Fruit fly (Drosophila melanogaster) whole organism: ENCODE results near the gene siz.

Source experiments
- CG8478 ChIP-seq: fragments of >200 bp; optimal IDR thresholded peaks from 2 replicates; lab custom pipeline; 2018; ENCODE audit warnings: inconsistent platforms
- Dll ChIP-seq: fragments of >200 bp; optimal IDR thresholded peaks from 2 replicates; lab custom pipeline; 2017
- EcR ChIP-seq, 2 experiments: fragments of >200 bp; optimal IDR thresholded peaks; 2 replicates each; lab custom pipeline; 2017; ENCODE audit warnings: missing biosample characterization in 2 of 2, missing genetic modification characterization in 2 of 2, missing genetic modification reagents in 2 of 2
- pan ChIP-seq: fragments of >200 bp; optimal IDR thresholded peaks from 2 replicates; lab custom pipeline; 2017
- psq ChIP-seq: fragments of >200 bp; optimal IDR thresholded peaks from 2 replicates; lab custom pipeline; 2017
- usp ChIP-seq: fragments of >200 bp; optimal IDR thresholded peaks from 2 replicates; lab custom pipeline; 2017; ENCODE audit warnings: missing biosample characterization, missing genetic modification characterization, mixed read lengths

siz gene

DNA sequence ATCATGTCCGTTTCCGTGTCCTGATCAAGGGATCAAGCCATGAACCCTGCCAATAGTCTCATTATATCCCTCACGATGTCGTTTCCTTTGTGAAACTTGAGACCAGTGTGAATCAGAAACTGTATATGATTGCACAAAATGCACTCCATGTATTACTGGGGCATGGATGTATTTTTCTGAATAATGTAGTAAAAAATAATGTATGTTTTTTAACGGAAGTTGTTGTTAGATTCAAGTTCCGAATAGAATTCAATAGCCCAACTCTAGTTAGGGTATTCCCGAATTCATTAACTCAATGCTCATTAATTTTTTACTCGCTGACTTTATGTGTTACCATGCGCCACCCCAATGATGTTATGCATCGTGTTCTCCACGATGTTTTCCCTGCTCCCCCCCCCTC is 10.4 kb downstream of the siz start:
- no peak for TF ChIP-seq CG8478 (lab: Kevin White, UChicago)
- no peak for TF ChIP-seq Dll (lab: Kevin White, UChicago)
- TF ChIP-seq usp (GFP tag; lab: Kevin White, UChicago) = no peak
- no peak for TF ChIP-seq psq (lab: Kevin White, UChicago)

DNA sequence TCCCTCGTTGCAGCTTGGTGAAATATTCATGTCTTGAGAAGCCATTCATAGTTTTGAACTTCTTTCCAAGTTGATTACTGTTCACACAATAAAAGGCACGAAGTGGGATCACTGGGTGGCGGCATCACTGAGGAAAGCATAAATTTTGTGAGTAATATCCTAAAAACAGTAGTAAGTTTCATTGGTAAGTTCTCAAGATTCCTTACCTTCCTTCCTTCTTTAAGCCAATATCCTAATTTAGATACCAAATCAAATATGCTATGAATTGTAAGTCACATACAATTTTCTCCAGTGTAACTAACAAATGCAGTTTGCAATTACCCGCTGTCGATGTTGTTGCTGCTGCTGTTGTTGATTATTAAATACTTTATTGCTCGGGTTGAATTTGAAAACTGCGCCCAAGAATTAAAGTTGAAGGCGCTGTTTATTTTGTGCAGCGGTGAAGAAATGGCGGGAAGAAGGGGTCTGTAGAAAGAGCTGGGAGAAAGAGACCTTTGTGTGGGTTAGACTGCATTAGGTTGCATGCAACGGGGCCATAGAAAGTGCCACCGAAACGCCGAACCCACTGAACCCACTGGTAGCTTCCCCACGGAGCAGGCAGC is 11.9 kb downstream of the siz start:
- TF ChIP-seq CG8478 (lab: Kevin White, UChicago) (no peak), pan (lab: Kevin White, UChicago) (no peak), EcR (GFP tag; optimal IDR thresholded peaks at IDR 0.05; lab: Kevin White, UChicago) (no peak), usp (GFP tag; lab: Kevin White, UChicago) (no peak), Dll (lab: Kevin White, UChicago) (no peak), psq (lab: Kevin White, UChicago) (no peak)

DNA sequence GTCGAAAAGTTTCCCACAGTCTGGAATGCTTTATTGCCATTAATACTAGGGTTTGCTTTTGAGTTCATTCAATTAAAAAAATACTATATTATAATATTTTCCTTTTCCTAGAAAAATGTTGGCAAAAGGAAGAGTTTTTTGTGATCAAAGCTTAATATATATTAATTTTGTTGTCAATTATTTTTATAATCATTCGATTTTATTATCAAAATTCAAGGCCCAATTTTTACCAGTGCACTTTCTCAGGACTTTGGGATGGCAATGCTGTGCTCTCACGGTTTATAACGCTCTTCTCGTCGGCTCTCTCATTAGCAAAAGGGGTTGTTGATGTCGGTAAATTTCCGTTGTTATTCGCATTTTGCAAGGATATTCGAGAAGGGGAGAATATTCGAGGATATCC is 12.7 kb downstream of the siz start:
- no peak for TF ChIP-seq pan (lab: Kevin White, UChicago)
- TF ChIP-seq psq (lab: Kevin White, UChicago) = no peak
- no peak for TF ChIP-seq EcR (GFP tag; optimal IDR thresholded peaks at IDR 0.05; lab: Kevin White, UChicago)

DNA sequence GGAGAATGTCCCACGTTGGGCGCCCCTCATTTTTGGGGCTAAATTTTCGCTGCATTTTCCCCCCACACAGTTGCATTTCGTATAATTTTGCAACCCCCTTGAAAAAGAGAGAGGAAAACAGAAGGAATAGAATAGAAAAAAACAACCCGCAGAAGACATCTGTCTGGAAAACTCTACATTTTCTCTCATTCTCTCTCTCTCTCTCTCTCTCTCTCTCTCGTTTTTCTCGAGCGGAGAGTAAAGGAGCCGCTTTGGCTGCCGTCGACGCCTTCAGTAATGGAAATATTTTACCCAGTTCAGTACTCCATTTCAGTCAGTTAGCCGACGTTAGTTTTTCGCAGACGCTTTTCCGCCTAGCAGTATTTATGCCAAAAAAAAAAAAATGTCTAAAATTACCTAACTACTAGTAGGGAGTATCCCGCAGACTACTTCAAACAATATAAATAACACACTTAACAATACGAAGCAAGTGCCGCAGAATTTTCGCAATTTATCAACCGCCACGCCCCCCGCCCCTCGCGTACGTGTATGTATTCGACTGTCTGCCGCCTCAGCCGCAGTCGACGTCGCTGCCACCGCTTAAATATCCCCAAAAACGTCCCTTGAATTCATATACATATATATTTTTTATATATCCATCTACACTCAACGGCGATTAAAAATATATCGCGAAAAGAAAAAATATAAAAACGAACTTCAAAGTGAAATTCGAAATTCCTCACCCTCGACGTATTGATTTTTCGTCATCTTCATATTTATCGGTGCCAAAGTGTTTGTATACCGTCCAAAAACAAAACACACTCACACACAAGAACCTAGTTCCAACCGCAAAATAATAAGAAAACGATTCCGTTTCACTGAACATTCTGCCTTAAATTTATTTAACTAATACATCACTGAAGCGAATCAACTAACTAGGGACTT is 13.7 kb downstream of the siz start:
- TF ChIP-seq CG8478 (lab: Kevin White, UChicago) (no peak), pan (lab: Kevin White, UChicago) (no peak), psq (lab: Kevin White, UChicago) (no peak)

DNA sequence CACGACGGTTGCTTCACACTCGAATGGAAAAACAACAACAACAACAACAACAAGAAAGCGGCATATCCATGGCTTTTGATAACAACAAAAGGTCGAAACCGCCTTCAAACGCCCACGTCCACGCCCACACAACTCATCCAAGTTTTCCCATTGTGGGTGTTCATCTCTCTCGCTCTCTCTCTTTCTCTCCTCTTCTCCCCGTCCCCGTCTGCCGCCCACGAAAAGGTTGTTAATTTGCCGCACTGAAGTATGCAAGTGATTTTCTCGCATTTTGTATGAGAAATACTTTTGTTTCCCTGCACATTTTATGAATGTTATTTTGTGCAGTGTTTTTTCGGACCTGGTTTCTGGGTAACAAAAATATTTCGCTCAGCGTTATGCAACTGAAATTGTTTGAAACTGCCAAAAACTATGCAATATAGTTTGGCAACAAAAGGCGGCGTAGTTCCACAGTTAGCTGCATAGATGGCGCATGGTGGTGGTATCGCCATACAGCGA is 15.1 kb downstream of the siz start:
- TF ChIP-seq CG8478 (lab: Kevin White, UChicago) = no peak
- no peak for TF ChIP-seq usp (GFP tag; lab: Kevin White, UChicago)

DNA sequence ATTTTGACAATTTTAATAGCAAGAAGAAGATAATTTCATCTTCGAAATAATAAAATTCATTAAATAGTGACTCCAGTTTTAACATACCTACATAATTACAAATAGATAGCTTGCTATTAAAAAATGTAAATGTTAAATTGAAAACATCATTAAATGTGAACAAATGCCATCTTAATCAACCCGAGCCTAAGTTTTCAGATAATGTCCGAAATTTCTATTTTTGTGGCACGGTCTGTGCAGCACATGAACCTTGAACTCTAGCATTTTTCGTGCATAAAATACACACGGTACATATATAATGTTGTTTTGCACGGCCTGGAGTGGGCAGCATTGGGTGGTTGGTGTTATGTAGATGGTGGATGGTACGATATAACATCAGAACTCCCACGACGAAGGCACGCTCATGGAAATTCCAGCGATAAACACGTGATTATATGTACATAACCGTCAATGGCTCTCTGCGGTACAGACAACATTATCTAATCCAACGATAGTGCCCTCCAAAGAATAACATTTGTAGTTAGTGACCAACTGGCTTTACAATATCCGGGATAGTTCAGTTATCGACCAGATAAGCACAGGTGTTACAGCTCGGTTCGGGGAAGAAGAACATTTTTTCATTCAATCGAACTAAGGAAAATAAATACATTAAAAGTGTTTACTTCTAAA is 15.9 kb downstream of the siz start:
- TF ChIP-seq pan (lab: Kevin White, UChicago) (no peak), Dll (lab: Kevin White, UChicago) (no peak), usp (GFP tag; lab: Kevin White, UChicago) (no peak), psq (lab: Kevin White, UChicago) (no peak), CG8478 (lab: Kevin White, UChicago) (no peak), EcR (GFP tag; optimal IDR thresholded peaks at IDR 0.05; lab: Kevin White, UChicago) (no peak)

DNA sequence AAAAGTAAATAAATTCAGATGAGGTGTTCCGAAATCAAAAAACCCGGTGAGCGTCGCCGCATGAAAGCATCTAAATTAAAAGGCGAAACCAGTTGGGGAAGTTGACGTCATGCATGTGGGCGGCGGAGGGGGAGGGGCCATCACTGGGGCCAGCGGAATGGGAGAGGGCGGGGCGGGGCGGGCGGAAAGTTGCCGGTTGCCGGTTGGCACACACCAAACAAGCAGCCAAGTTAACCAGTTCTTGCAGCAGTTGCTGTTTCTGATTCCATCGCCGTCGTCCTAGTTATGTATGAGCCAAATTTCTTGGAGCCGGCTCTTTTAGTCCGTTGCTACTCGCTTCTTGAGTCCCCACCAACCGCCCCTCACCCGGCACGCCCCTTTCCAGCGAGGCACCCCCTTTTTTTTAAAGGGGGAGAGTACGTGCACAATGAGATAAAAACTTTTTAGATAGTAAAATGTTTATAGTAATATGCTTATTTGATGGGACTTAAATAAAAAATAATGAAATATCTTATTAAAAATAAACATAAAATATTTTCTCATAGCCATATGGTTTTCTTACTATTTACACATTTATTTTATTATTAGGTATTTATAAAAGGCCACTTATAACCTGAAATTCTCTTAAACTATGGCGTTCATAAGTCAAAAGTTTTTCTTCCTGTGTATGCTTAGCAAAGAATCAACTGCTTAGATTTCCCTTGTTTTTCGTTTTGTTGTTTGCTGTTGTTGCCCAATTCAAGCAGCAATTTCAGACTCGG is 18.0 kb downstream of the siz start:
- TF ChIP-seq pan (lab: Kevin White, UChicago) (no peak), psq (lab: Kevin White, UChicago) (no peak)

DNA sequence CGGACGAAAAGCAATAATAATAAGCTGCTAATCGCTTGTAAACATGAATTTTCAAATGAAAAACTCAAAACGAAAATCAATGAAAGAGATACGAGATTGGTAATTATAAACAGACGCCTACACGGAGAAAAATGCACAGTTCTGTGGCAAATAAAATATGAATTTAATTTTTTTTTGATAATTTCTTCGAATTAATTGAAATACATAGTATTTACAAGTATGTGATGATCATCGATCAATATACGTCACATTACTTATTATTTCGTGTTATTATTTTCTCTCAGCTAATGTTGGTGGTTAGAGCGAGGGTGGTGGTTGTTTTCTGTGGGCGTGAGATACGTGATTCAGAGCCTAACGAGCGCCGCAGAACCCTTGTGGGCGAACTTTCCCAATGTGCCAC is 19.4 kb downstream of the siz start:
- TF ChIP-seq psq (lab: Kevin White, UChicago) (no peak), usp (GFP tag; lab: Kevin White, UChicago) (no peak), pan (lab: Kevin White, UChicago) (no peak), Dll (lab: Kevin White, UChicago) (no peak), CG8478 (lab: Kevin White, UChicago) (no peak), EcR (GFP tag; optimal IDR thresholded peaks at IDR 0.05; lab: Kevin White, UChicago) (no peak)

DNA sequence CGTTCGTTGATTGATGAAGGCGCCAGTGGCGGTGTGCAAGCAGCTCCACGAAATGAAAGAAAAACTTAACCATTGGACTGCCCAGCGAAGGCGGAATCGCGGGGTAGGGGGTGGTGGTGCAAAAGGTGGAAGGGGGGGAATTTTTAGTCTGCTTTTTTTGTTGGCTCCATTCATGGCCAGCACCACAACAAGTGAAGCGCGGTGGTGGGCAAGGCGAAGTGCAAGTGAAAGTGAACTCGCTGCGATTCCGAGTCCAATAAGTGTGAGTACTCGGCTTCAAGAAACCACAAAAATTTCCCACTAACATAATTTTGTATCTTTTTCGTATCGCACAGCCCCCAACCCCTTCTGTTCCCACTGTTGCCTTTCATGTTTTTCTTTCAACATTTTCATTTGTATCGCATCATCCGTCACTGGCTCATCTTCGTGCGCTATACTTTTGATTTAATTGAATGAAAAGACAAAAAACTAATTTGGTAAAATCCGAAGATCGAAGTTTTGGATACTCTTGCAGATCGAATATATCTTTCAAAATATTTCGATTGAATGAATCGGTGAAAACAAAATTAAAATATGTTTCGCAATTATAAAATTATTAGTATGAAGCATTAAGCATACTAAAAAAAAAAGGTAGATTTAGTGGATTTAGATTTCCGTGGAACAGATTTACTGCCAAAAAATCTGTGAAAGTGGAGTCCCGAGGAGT is 20.0 kb downstream of the siz start:
- TF ChIP-seq pan (lab: Kevin White, UChicago) (no peak), psq (lab: Kevin White, UChicago) (no peak), Dll (lab: Kevin White, UChicago) (no peak), CG8478 (lab: Kevin White, UChicago) (no peak)

DNA sequence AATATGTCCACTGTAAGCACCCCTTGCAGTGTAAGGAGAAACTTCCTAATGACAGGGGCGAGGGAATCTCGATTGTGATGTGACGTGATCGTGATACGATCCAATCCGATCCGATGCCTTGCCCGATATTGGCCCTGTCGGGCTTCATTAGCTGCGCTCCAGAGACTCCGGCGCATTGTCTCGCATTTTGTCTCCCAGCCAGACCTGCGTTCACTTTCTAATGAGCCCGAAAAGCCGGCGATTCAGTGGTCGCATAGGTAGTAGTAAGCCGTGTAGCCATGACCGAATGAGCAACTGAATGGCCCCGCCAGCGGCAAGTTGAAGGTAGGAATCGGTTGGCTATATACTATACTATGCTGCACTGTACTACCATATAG is 20.5 kb downstream of the siz start:
- TF ChIP-seq psq (lab: Kevin White, UChicago) = no peak
- no peak for TF ChIP-seq Dll (lab: Kevin White, UChicago)
- no peak for TF ChIP-seq EcR (GFP tag; optimal IDR thresholded peaks at IDR 0.05; lab: Kevin White, UChicago)
- TF ChIP-seq CG8478 (lab: Kevin White, UChicago) = no peak
- no peak for TF ChIP-seq pan (lab: Kevin White, UChicago)
- TF ChIP-seq usp (GFP tag; lab: Kevin White, UChicago) = no peak

DNA sequence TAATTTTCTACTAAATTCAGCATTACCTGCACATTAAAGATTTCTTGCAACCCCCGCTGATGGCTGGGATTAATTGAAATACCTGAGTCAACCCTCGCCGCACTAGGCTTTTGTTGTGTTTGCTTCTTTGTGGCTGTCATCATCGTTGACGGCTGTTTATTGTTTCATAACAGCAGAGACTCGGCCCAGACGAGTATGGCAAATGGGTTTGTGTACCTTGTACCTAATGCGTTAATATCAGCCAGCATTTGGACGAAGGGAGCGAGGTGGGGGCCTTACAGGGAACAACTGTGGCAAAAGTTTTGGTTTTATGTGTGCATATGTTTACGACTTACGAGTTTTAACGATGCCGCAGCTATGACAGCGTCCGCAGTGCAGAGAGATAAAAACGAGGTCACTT is 21.5 kb downstream of the siz start:
- TF ChIP-seq usp (GFP tag; lab: Kevin White, UChicago) (no peak), pan (lab: Kevin White, UChicago) (no peak), CG8478 (lab: Kevin White, UChicago) (no peak)
